Worm (Caenorhabditis elegans) whole organism, L3 larva: ENCODE data around the gene txt-4.

ENCODE experiments used
- R02D3.7 ChIP-seq: fragments of 150-350 bp; optimal IDR thresholded peaks from 2 replicates; lab custom pipeline; 2014; ENCODE audit warnings: missing biosample characterization, missing genetic modification characterization
- ZK546.5 ChIP-seq: sonication (generic microtip); optimal IDR thresholded peaks from 2 replicates; lab custom pipeline; 2017; ENCODE audit warnings: missing biosample characterization, missing genetic modification characterization
- aly-2 ChIP-seq: fragments of 150-350 bp; optimal IDR thresholded peaks from 2 replicates; lab custom pipeline; 2014; ENCODE audit warnings: missing biosample characterization, missing genetic modification characterization
- ama-1 ChIP-seq: fragments of 150-350 bp; optimal IDR thresholded peaks from 2 replicates; lab custom pipeline; 2018
- ceh-28 ChIP-seq: fragments of 150-350 bp; optimal IDR thresholded peaks from 2 replicates; lab custom pipeline; 2014; ENCODE audit warnings: missing biosample characterization, missing genetic modification reagents, missing genetic modification characterization
- daf-12 ChIP-seq: fragments of 150-350 bp; optimal IDR thresholded peaks from 2 replicates; lab custom pipeline; 2014; ENCODE audit warnings: missing biosample characterization, missing genetic modification reagents, missing genetic modification characterization
- egl-5 ChIP-seq: fragments of 150-350 bp; optimal IDR thresholded peaks from 2 replicates; lab custom pipeline; 2017; ENCODE audit warnings: missing biosample characterization, missing genetic modification reagents, missing genetic modification characterization, inconsistent platforms
- elt-1 ChIP-seq: fragments of 150-350 bp; optimal IDR thresholded peaks from 2 replicates; lab custom pipeline; 2014; ENCODE audit warnings: missing biosample characterization, missing genetic modification characterization
- elt-2 ChIP-seq: sonication (generic microtip); optimal IDR thresholded peaks from 2 replicates; lab custom pipeline; 2016; ENCODE audit warnings: missing genetic modification reagents, mild to moderate bottlenecking, missing genetic modification characterization, missing compliant biosample characterization
- elt-3 ChIP-seq, 3 experiments: fragments of 150-350 bp in 1 of 3; sonication (generic microtip) in 2 of 3; optimal IDR thresholded peaks; 2 replicates in 2 of 3; 4 replicates in 1 of 3; lab custom pipeline; 2014 to 2017; ENCODE audit warnings: missing biosample characterization in 3 of 3, missing genetic modification characterization in 3 of 3
- eor-1 ChIP-seq, 2 experiments: fragments of 150-350 bp; optimal IDR thresholded peaks; 2 replicates each; lab custom pipeline; 2014 to 2018; ENCODE audit warnings: missing biosample characterization in 2 of 2, missing genetic modification characterization in 2 of 2
- fkh-10 ChIP-seq: sonication (generic microtip); optimal IDR thresholded peaks from 2 replicates; lab custom pipeline; 2017; ENCODE audit warnings: missing biosample characterization, missing genetic modification reagents, missing genetic modification characterization
- fkh-2 ChIP-seq: fragments of 150-350 bp; optimal IDR thresholded peaks from 2 replicates; lab custom pipeline; 2014; ENCODE audit warnings: missing biosample characterization, missing genetic modification reagents, missing genetic modification characterization
- hmg-11 ChIP-seq: sonication (generic microtip); optimal IDR thresholded peaks from 2 replicates; lab custom pipeline; 2016; ENCODE audit warnings: missing genetic modification characterization, missing compliant biosample characterization
- lin-15B ChIP-seq: fragments of 150-350 bp; optimal IDR thresholded peaks from 2 replicates; lab custom pipeline; 2014; ENCODE audit warnings: missing biosample characterization, missing genetic modification characterization
- lin-39 ChIP-seq: fragments of 150-350 bp; optimal IDR thresholded peaks from 2 replicates; lab custom pipeline; 2018; ENCODE audit warnings: missing biosample characterization, missing genetic modification reagents, missing genetic modification characterization
- lsy-12 ChIP-seq: sonication (generic microtip); optimal IDR thresholded peaks from 2 replicates; lab custom pipeline; 2016; ENCODE audit warnings: mild to moderate bottlenecking, missing genetic modification characterization, missing compliant biosample characterization
- mml-1 ChIP-seq: fragments of 150-350 bp; sonication (generic microtip); optimal IDR thresholded peaks from 3 replicates; lab custom pipeline; 2014; ENCODE audit warnings: missing biosample characterization, missing genetic modification characterization
- nhr-11 ChIP-seq: fragments of 150-350 bp; optimal IDR thresholded peaks from 2 replicates; lab custom pipeline; 2014; ENCODE audit warnings: missing biosample characterization, missing genetic modification characterization
- nhr-12 ChIP-seq: fragments of 150-350 bp; optimal IDR thresholded peaks from 2 replicates; lab custom pipeline; 2014; ENCODE audit warnings: missing biosample characterization, missing genetic modification characterization
- nhr-23 ChIP-seq: fragments of 150-350 bp; optimal IDR thresholded peaks from 2 replicates; lab custom pipeline; 2014; ENCODE audit warnings: missing biosample characterization, missing genetic modification reagents, missing genetic modification characterization
- nhr-25 ChIP-seq: sonication (generic microtip); optimal IDR thresholded peaks from 2 replicates; lab custom pipeline; 2017; ENCODE audit warnings: missing biosample characterization, missing genetic modification characterization
- nhr-28 ChIP-seq: fragments of 150-350 bp; optimal IDR thresholded peaks from 2 replicates; lab custom pipeline; 2014; ENCODE audit warnings: missing biosample characterization, missing genetic modification characterization
- nhr-43 ChIP-seq: sonication (generic microtip); optimal IDR thresholded peaks from 2 replicates; lab custom pipeline; 2016; ENCODE audit warnings: mild to moderate bottlenecking, missing genetic modification characterization, missing compliant biosample characterization; ENCODE audit not compliant: poor library complexity, severe bottlenecking
- nhr-67 ChIP-seq: fragments of 150-350 bp; optimal IDR thresholded peaks from 2 replicates; lab custom pipeline; 2014; ENCODE audit warnings: missing biosample characterization, missing genetic modification characterization
- nhr-76 ChIP-seq: fragments of 150-350 bp; sonication (generic microtip); optimal IDR thresholded peaks from 5 replicates; lab custom pipeline; 2014; ENCODE audit warnings: missing biosample characterization, missing genetic modification characterization
- pha-4 ChIP-seq: fragments of 150-350 bp; optimal IDR thresholded peaks from 2 replicates; lab custom pipeline; 2014; ENCODE audit warnings: missing biosample characterization, missing genetic modification reagents, missing genetic modification characterization
- pqm-1 ChIP-seq: fragments of 150-350 bp; optimal IDR thresholded peaks from 2 replicates; lab custom pipeline; 2017; ENCODE audit warnings: missing biosample characterization, missing genetic modification characterization, inconsistent platforms
- sea-2 ChIP-seq: fragments of 150-350 bp; sonication (generic microtip); optimal IDR thresholded peaks from 4 replicates; lab custom pipeline; 2014; ENCODE audit warnings: missing biosample characterization, missing genetic modification reagents, missing genetic modification characterization
- skn-1 ChIP-seq: fragments of 150-350 bp; optimal IDR thresholded peaks from 2 replicates; lab custom pipeline; 2014; ENCODE audit warnings: missing biosample characterization, missing genetic modification characterization
- unc-39 ChIP-seq: sonication (generic microtip); optimal IDR thresholded peaks from 4 replicates; lab custom pipeline; 2017; ENCODE audit warnings: missing biosample characterization, missing genetic modification characterization
- unc-62 ChIP-seq: fragments of 150-350 bp; sonication (generic microtip); optimal IDR thresholded peaks from 4 replicates; lab custom pipeline; 2014; ENCODE audit warnings: missing biosample characterization, missing genetic modification reagents, missing genetic modification characterization
- zag-1 ChIP-seq: fragments of 150-350 bp; optimal IDR thresholded peaks from 2 replicates; lab custom pipeline; 2014; ENCODE audit warnings: missing biosample characterization, missing genetic modification characterization
- ztf-11 ChIP-seq: fragments of 150-350 bp; optimal IDR thresholded peaks from 2 replicates; lab custom pipeline; 2014; ENCODE audit warnings: missing biosample characterization, missing genetic modification characterization
- ztf-4 ChIP-seq: fragments of 150-350 bp; optimal IDR thresholded peaks from 2 replicates; lab custom pipeline; 2014; ENCODE audit warnings: missing biosample characterization, missing genetic modification characterization

Gene txt-4

ce11 chrIV:1470364-1470763 is 40.0 kb upstream of the txt-4 start:
- TF ChIP-seq nhr-25 (tag; lab: Kevin White, UChicago) (no peak), unc-39 (tag; lab: Kevin White, UChicago) (no peak), daf-12 (tag; lab: Kevin White, UChicago) (no peak), elt-2 (tag; lab: Kevin White, UChicago) (no peak), elt-1 (tag; lab: Kevin White, UChicago) (no peak), egl-5 (tag; lab: Kevin White, UChicago) (no peak), nhr-28 (no peak), hmg-11 (tag; lab: Kevin White, UChicago) (no peak), fkh-10 (GFP tag; lab: Kevin White, UChicago) (no peak), nhr-23 (no peak), nhr-12 (tag; lab: Kevin White, UChicago) (no peak), pqm-1 (tag; lab: Kevin White, UChicago) (no peak), R02D3.7 (tag; lab: Kevin White, UChicago) (no peak), ama-1 (no peak), ztf-4 (tag; lab: Kevin White, UChicago) (no peak), fkh-2 (tag; lab: Kevin White, UChicago) (no peak), pha-4 (no peak), aly-2 (no peak)

- no peak for TF ChIP-seq nhr-28
- TF ChIP-seq lin-15B (tag; lab: Kevin White, UChicago) = no peak
- no peak for TF ChIP-seq elt-1 (tag; lab: Kevin White, UChicago)
- no peak for TF ChIP-seq R02D3.7 (tag; lab: Kevin White, UChicago)
- no peak for TF ChIP-seq sea-2 (GFP tag; lab: Kevin White, UChicago)
Observed at ce11 chrIV:1472145-1472544, 38.2 kb upstream of the txt-4 start.

- TF ChIP-seq ztf-11 (tag; lab: Kevin White, UChicago) (no peak), daf-12 (tag; lab: Kevin White, UChicago) (no peak), zag-1 (tag; lab: Kevin White, UChicago) (no peak), nhr-76 (tag; lab: Kevin White, UChicago) (no peak), ztf-4 (tag; lab: Kevin White, UChicago) (no peak), eor-1 (tag; optimal IDR thresholded peaks at IDR 0.05; lab: Kevin White, UChicago) (no peak), lin-39 (tag; lab: Kevin White, UChicago) (no peak), ZK546.5 (tag; lab: Kevin White, UChicago) (no peak), lsy-12 (no peak), nhr-67 (tag; lab: Kevin White, UChicago) (no peak), fkh-2 (tag; lab: Kevin White, UChicago) (no peak), nhr-11 (tag; lab: Kevin White, UChicago) (no peak), nhr-43 (tag; lab: Kevin White, UChicago) (no peak), elt-2 (tag; lab: Kevin White, UChicago) (no peak), ceh-28 (tag; lab: Kevin White, UChicago) (no peak), skn-1 (tag; lab: Kevin White, UChicago) (no peak), lin-15B (tag; lab: Kevin White, UChicago) (no peak)
Observed at ce11 chrIV:1475009-1475408, 35.4 kb upstream of the txt-4 start, which contains the start of gene Y77E11A.12. TSS of gene Y77E11A.12 (minus strand) at chrIV:1475109.

ce11 chrIV:1478649-1479048 is 31.7 kb upstream of the txt-4 start:
- TF ChIP-seq nhr-25 (tag; lab: Kevin White, UChicago) (no peak), lin-15B (tag; lab: Kevin White, UChicago) (no peak), fkh-2 (tag; lab: Kevin White, UChicago) (no peak), mml-1 (tag; lab: Kevin White, UChicago) (no peak), aly-2 (no peak), unc-62 (GFP tag; lab: Kevin White, UChicago) (no peak), ceh-28 (tag; lab: Kevin White, UChicago) (no peak), nhr-23 (no peak), elt-3 (tag; optimal IDR thresholded peaks at IDR 0.05; lab: Kevin White, UChicago) (no peak), ztf-4 (tag; lab: Kevin White, UChicago) (no peak), lsy-12 (no peak), sea-2 (GFP tag; lab: Kevin White, UChicago) (no peak), daf-12 (tag; lab: Kevin White, UChicago) (no peak), egl-5 (tag; lab: Kevin White, UChicago) (no peak)
